Fruit fly (Drosophila melanogaster): ENCODE measurements around the gene Lint-O.

- no peak for TF ChIP-seq Oli (tag; optimal IDR thresholded peaks at IDR 0.05)
- TF ChIP-seq CG34224 (GFP tag; IDR thresholded peaks at IDR 0.05; ENCODE audit: partially characterized antibody), result no peak
- TF ChIP-seq CG13296 (GFP tag; optimal IDR thresholded peaks at IDR 0.05), result no peak
- TF ChIP-seq Optix (GFP tag; IDR thresholded peaks at IDR 0.05), result no peak
Measured at dm6 chrX:2681601-2682000, 16.9 kb upstream of the Lint-O start, which contains the start of gene HLH3B.
